Fruit fly (Drosophila melanogaster): Measurements from ENCODE around the gene CG12702.

DNA sequence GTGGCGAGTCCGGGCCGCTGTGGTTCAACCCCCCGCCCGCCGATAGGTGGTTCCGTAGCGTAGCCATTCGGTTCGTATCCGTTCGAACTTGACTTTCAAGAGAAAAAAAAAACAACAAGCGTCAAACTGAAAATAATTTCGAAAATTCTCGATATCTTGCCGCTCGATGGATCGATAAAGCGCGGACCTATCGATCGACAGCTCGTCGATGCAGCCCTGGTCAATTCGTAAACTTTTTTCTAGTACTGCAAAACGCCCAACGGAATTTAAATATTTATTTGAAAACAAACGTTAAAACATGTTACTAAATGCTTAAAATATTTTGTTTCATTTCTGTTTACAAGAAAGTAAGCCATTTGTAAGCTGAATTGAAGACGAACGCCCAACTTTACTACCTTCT is 2.5 kb downstream of the CG12702 start:
- TF ChIP-seq fd59A (GFP tag; optimal IDR thresholded peaks at IDR 0.05) (no peak), dac (GFP tag; optimal IDR thresholded peaks at IDR 0.05) (no peak), CG16779 (tag; optimal IDR thresholded peaks at IDR 0.05) (no peak), Blimp-1 (GFP tag; optimal IDR thresholded peaks at IDR 0.05) (no peak), Hr4 (GFP tag; optimal IDR thresholded peaks at IDR 0.05) (no peak), fkh (GFP tag; optimal IDR thresholded peaks at IDR 0.05) (no peak)
